Fruit fly (Drosophila melanogaster): Measurements from ENCODE around the gene EloA.

The EloA gene

dm6 chr3R:23257986-23258427, 6.6 kb downstream of the EloA start, which contains the start of the genes wda and Pex11c (continued):
- peak; percentile 90 for TF ChIP-seq CG11695 (GFP tag; IDR thresholded peaks at IDR 0.05)
- no peak for TF ChIP-seq NC2α (GFP tag; optimal IDR thresholded peaks at IDR 0.05)
- TF ChIP-seq CG10209 (GFP tag; optimal IDR thresholded peaks at IDR 0.05), result peak; percentile 92
- TF ChIP-seq CG8089 (GFP tag; optimal IDR thresholded peaks at IDR 0.05), result no peak
- TF ChIP-seq CG2678 (tag; optimal IDR thresholded peaks at IDR 0.05), result peak; percentile 92
- peak; percentile 66 for TF ChIP-seq CG11085 (GFP tag; IDR thresholded peaks at IDR 0.05)
- TF ChIP-seq eve (GFP tag; optimal IDR thresholded peaks at IDR 0.05), result no peak
- TF ChIP-seq Fer3 (tag; optimal IDR thresholded peaks at IDR 0.05), result peak; percentile 77
- peak; percentile 95 for TF ChIP-seq dmrt11E (tag; optimal IDR thresholded peaks at IDR 0.05)
- peak; percentile 53 for TF ChIP-seq CG6854 (GFP tag; optimal IDR thresholded peaks at IDR 0.05)
- TF ChIP-seq jigr1 (GFP tag; IDR thresholded peaks at IDR 0.05), result peak; percentile 53; the same call in 1 of the 3 replicates
- no peak for TF ChIP-seq CG11093 (GFP tag; IDR thresholded peaks at IDR 0.05)
- TF ChIP-seq so (GFP tag; IDR thresholded peaks at IDR 0.05), result peak; percentile 91; the same call in 2 of the 3 replicates
- TF ChIP-seq CG3838 (GFP tag; optimal IDR thresholded peaks at IDR 0.05), result peak; percentile 26
- TF ChIP-seq CG3995 (GFP tag; optimal IDR thresholded peaks at IDR 0.05), result no peak
- peak; percentile 79 for TF ChIP-seq salm (tag; optimal IDR thresholded peaks at IDR 0.05)
- TF ChIP-seq Hey (tag; optimal IDR thresholded peaks at IDR 0.05), result no peak
- no peak for TF ChIP-seq pho (GFP tag; optimal IDR thresholded peaks at IDR 0.05)
- TF ChIP-seq H15 (GFP tag; IDR thresholded peaks at IDR 0.05), result peak; percentile 87
- TF ChIP-seq CG2116 (GFP tag; optimal IDR thresholded peaks at IDR 0.05), result peak; percentile 87
- TF ChIP-seq CG10366 (GFP tag; IDR thresholded peaks at IDR 0.05), result peak; percentile 86
- no peak; the same call in 2 of the 3 replicates for TF ChIP-seq CG3726 (GFP tag; IDR thresholded peaks at IDR 0.05)
- peak; percentile 81 for TF ChIP-seq ind (GFP tag; optimal IDR thresholded peaks at IDR 0.05)
- TF ChIP-seq Nf-YA (GFP tag; IDR thresholded peaks at IDR 0.05), result 0 out of 2 replicates have a peak, but pooled peaks have one; percentile 17
- TF ChIP-seq danr (GFP tag; IDR thresholded peaks at IDR 0.05), result peak; percentile 70
- TF ChIP-seq Kr (GFP tag; optimal IDR thresholded peaks at IDR 0.05), result no peak
- TF ChIP-seq CG34224 (GFP tag; IDR thresholded peaks at IDR 0.05; ENCODE audit: partially characterized antibody), result peak; percentile 60
- TF ChIP-seq amos (GFP tag; IDR thresholded peaks at IDR 0.05; ENCODE audit: partially characterized antibody), result peak; percentile 77
- peak; percentile 73 for TF ChIP-seq bbx (GFP tag; IDR thresholded peaks at IDR 0.05; ENCODE audit: partially characterized antibody)
- no peak for TF ChIP-seq CG12769 (tag; optimal IDR thresholded peaks at IDR 0.05)
- peak; percentile 80 for TF ChIP-seq Sox100B (GFP tag; optimal IDR thresholded peaks at IDR 0.05)
- peak; percentile 61 for TF ChIP-seq CG13123 (GFP tag; optimal IDR thresholded peaks at IDR 0.05)
- peak; percentile 71 for TF ChIP-seq Sry-δ (GFP tag; optimal IDR thresholded peaks at IDR 0.05)
- TF ChIP-seq Hmr (GFP tag; optimal IDR thresholded peaks at IDR 0.05), result peak; percentile 89
- TF ChIP-seq slbo (GFP tag; IDR thresholded peaks at IDR 0.05), result peak; percentile 92
- TF ChIP-seq HHEX (GFP tag; optimal IDR thresholded peaks at IDR 0.05), result peak; percentile 82
- peak; percentile 77 for TF ChIP-seq Atf6 (GFP tag; IDR thresholded peaks at IDR 0.05)
- peak; percentile 86 for TF ChIP-seq dmrt99B (tag; optimal IDR thresholded peaks at IDR 0.05)
- peak; percentile 84 for TF ChIP-seq CG12942 (GFP tag; optimal IDR thresholded peaks at IDR 0.05)
- no peak for TF ChIP-seq CG17912 (GFP tag; optimal IDR thresholded peaks at IDR 0.05)
- peak; percentile 79 for TF ChIP-seq Dll (GFP tag; IDR thresholded peaks at IDR 0.05; ENCODE audit: partially characterized antibody)
- TF ChIP-seq CG5953 (GFP tag; IDR thresholded peaks at IDR 0.05), result peak; percentile 68
- peak; percentile 79 for TF ChIP-seq D19A (tag; optimal IDR thresholded peaks at IDR 0.05)
- TF ChIP-seq Neu2 (GFP tag; optimal IDR thresholded peaks at IDR 0.05; ENCODE audit: borderline replicate concordance), result no peak
- no peak for TF ChIP-seq hkb (optimal IDR thresholded peaks at IDR 0.05)
- TF ChIP-seq hkb (GFP tag; IDR thresholded peaks at IDR 0.05), result peak; percentile 88
- peak; percentile 57 for TF ChIP-seq CG10431 (GFP tag; optimal IDR thresholded peaks at IDR 0.05)
- TF ChIP-seq chinmo (GFP tag; IDR thresholded peaks at IDR 0.05; ENCODE audit: partially characterized antibody), result no peak
- TF ChIP-seq Hsf (GFP tag; optimal IDR thresholded peaks at IDR 0.05), result peak; percentile 24
- TF ChIP-seq crol (GFP tag; IDR thresholded peaks at IDR 0.05), result no peak
- TF ChIP-seq Drgx (GFP tag; IDR thresholded peaks at IDR 0.05), result peak; percentile 75; the same call in 1 of the 2 replicates
